Fruit fly (Drosophila melanogaster) whole organism, prepupa: ENCODE results near the gene Rbp.

ENCODE experiments used
- CG11762 ChIP-seq: fragments of 200-800 bp; sonication (Bioruptor generic); optimal IDR thresholded peaks from 3 replicates; lab custom pipeline; 2016; ENCODE audit warnings: missing biosample characterization, missing genetic modification characterization; ENCODE audit not compliant: insufficient read depth
- CG6163 ChIP-seq: fragments of 200-800 bp; sonication (Bioruptor generic); IDR thresholded peaks from 3 replicates; pipeline ENCODE4 v1.3.6; 2022; ENCODE audit warnings: missing biosample characterization, missing genetic modification characterization
- CG6792 ChIP-seq: fragments of 200-800 bp; sonication (Bioruptor generic); optimal IDR thresholded peaks from 3 replicates; lab custom pipeline; 2016; ENCODE audit warnings: missing biosample characterization, missing genetic modification characterization
- Hr39 ChIP-seq: fragments of 200-800 bp; sonication (Bioruptor generic); optimal IDR thresholded peaks from 2 replicates; lab custom pipeline; 2016; ENCODE audit warnings: missing biosample characterization, missing genetic modification characterization
- Hr4 ChIP-seq: fragments of 200-800 bp; sonication (Bioruptor generic); optimal IDR thresholded peaks from 3 replicates; lab custom pipeline; 2016; ENCODE audit warnings: missing biosample characterization, missing genetic modification characterization
- dsx ChIP-seq: fragments of 200-800 bp; optimal IDR thresholded peaks from 3 replicates; lab custom pipeline; 2019; ENCODE audit warnings: missing biosample characterization, mild to moderate bottlenecking, missing genetic modification characterization, moderate library complexity; ENCODE audit not compliant: poor library complexity, severe bottlenecking
- net ChIP-seq: fragments of 200-800 bp; sonication (Bioruptor generic); optimal IDR thresholded peaks from 3 replicates; lab custom pipeline; 2016; ENCODE audit warnings: missing biosample characterization, missing genetic modification characterization
- salr ChIP-seq, 2 experiments: fragments of 200-800 bp; sonication (Bioruptor generic); optimal IDR thresholded peaks; 3 replicates each; lab custom pipeline; 2016 to 2018; ENCODE audit warnings: missing biosample characterization in 2 of 2, missing genetic modification characterization in 2 of 2, mild to moderate bottlenecking in 1 of 2

DNA sequence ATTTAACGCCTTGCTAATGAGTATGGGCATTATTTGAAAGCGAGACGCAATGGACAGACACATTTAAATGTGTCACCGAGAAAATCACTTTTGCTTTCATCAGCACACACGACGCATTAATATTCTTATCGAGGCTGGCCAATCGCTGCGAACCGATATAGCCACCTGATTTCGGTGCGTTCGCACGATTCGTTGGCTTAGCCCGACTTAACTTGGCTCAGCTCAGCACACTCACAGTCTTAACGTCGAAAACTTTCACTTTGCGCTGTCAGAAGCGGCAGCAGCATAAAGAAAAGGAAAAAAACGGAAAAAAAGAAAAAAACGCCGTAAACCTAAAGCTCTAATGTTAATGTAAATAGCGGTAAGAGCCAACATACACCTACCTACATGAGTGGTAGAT lies 55.9 kb downstream of the Rbp start:
- TF ChIP-seq net (GFP tag; lab: Kevin White, UChicago) = no peak
- TF ChIP-seq salr (GFP tag; optimal IDR thresholded peaks at IDR 0.05; lab: Kevin White, UChicago) = no peak
- TF ChIP-seq dsx (GFP tag; lab: Kevin White, UChicago) = no peak
- TF ChIP-seq Hr39 (GFP tag; lab: Kevin White, UChicago) = no peak
- TF ChIP-seq CG11762 = no peak
- TF ChIP-seq CG6163 = no peak
- TF ChIP-seq Hr4 = no peak
- no peak for TF ChIP-seq CG6792 (GFP tag; lab: Kevin White, UChicago)
